Fruit fly (Drosophila melanogaster): ENCODE measurements around the gene SPR.

DNA sequence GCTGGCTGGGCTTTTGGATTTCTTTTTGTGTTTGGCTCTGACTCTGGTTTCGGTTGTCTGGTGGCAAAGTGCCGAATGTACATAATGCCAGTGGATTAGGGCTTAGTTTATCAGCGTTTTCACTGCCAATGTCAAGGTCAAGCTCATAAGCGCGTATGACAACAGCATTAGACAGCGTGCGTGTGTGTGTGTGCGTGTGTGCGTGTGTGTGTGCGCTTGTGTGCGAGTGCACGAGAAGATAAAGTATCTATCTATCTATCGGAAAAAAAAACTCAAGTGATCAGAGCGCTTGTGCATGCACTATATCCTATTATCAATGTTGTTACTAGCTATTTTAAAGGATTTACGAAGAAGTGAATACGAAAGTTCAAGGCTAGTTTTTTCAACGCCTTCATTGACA lies 64.7 kb downstream of the SPR start:
- TF ChIP-seq CTCF (optimal IDR thresholded peaks at IDR 0.05), result no peak
- no peak for TF ChIP-seq CG8478 (optimal IDR thresholded peaks at IDR 0.05)

All from S2 (cell line).